Worm (Caenorhabditis elegans) whole organism, L4 larva: ENCODE data around the gene gcy-23.
"Not testable (repeated sequence)": the region's sequence is repeated elsewhere in the genome, so short reads cannot be mapped to it uniquely, and the experiment has no call there.

ENCODE experiments used
- F10B5.3 ChIP-seq: sonication (generic microtip); optimal IDR thresholded peaks from 2 replicates; lab custom pipeline; 2016; ENCODE audit warnings: mild to moderate bottlenecking, missing genetic modification characterization, missing compliant biosample characterization
- F44E2.7 ChIP-seq: fragments of 200-800 bp; sonication (Bioruptor generic); IDR thresholded peaks from 2 replicates; pipeline ENCODE4 v2.1.2; 2022; ENCODE audit warnings: missing genetic modification characterization, missing compliant biosample characterization
- R02D3.7 ChIP-seq: fragments of 150-350 bp; sonication (generic microtip); optimal IDR thresholded peaks from 3 replicates; lab custom pipeline; 2014; ENCODE audit warnings: missing biosample characterization, missing genetic modification characterization
- Y5F2A.4 ChIP-seq: fragments of 200-800 bp; sonication (Bioruptor generic); optimal IDR thresholded peaks from 2 replicates; lab custom pipeline; 2018; ENCODE audit warnings: mild to moderate bottlenecking, missing genetic modification characterization, missing compliant biosample characterization
- Y75B8A.6 ChIP-seq: fragments of 200-800 bp; sonication (Bioruptor generic); IDR thresholded peaks from 2 replicates; pipeline ENCODE4 v1.3.6; 2022; ENCODE audit warnings: missing genetic modification reagents, missing genetic modification characterization, missing compliant biosample characterization
- ZK546.5 ChIP-seq, 2 experiments: sonication (generic microtip); optimal IDR thresholded peaks; 2 replicates each; lab custom pipeline; 2017; ENCODE audit warnings: missing biosample characterization in 2 of 2, missing genetic modification characterization in 2 of 2
- aly-2 ChIP-seq: sonication (generic microtip); optimal IDR thresholded peaks from 2 replicates; lab custom pipeline; 2018; ENCODE audit warnings: missing biosample characterization, missing genetic modification characterization
- ceh-32 ChIP-seq: sonication (generic microtip); optimal IDR thresholded peaks from 2 replicates; lab custom pipeline; 2016; ENCODE audit warnings: mild to moderate bottlenecking, missing genetic modification characterization, missing compliant biosample characterization; ENCODE audit not compliant: poor library complexity
- daf-12 ChIP-seq: fragments of 150-350 bp; optimal IDR thresholded peaks from 2 replicates; lab custom pipeline; 2014; ENCODE audit warnings: missing biosample characterization, missing genetic modification reagents, missing genetic modification characterization
- daf-8 ChIP-seq: fragments of 200-800 bp; sonication (Bioruptor generic); IDR thresholded peaks from 2 replicates; pipeline ENCODE4 v1.3.6; 2022; ENCODE audit warnings: missing genetic modification characterization, missing compliant biosample characterization
- dmd-8 ChIP-seq: fragments of 200-800 bp; sonication (Bioruptor generic); IDR thresholded peaks from 2 replicates; pipeline ENCODE4 v1.3.6; 2022; ENCODE audit warnings: missing genetic modification characterization, missing compliant biosample characterization
- dmd-9 ChIP-seq: fragments of 200-800 bp; sonication (Bioruptor generic); IDR thresholded peaks from 2 replicates; pipeline ENCODE4 v1.3.6; 2022; ENCODE audit warnings: missing genetic modification reagents, missing genetic modification characterization, missing compliant biosample characterization
- dpl-1 ChIP-seq: fragments of 150-350 bp; optimal IDR thresholded peaks from 2 replicates; lab custom pipeline; 2014; ENCODE audit warnings: missing biosample characterization, missing genetic modification reagents, missing genetic modification characterization
- egl-43 ChIP-seq: fragments of 200-800 bp; sonication (Bioruptor generic); IDR thresholded peaks from 2 replicates; pipeline ENCODE4 v1.3.6; 2022; ENCODE audit warnings: missing genetic modification reagents, missing genetic modification characterization, missing compliant biosample characterization
- fos-1 ChIP-seq: fragments of 150-350 bp; optimal IDR thresholded peaks from 2 replicates; lab custom pipeline; 2014; ENCODE audit warnings: missing biosample characterization, missing genetic modification characterization
- hif-1 ChIP-seq, 2 experiments: sonication (generic microtip); optimal IDR thresholded peaks; 2 replicates each; lab custom pipeline; 2016 to 2017; ENCODE audit warnings: missing compliant biosample characterization in 2 of 2, missing genetic modification characterization in 2 of 2, missing genetic modification reagents in 2 of 2, missing genotype in 2 of 2, mild to moderate bottlenecking in 1 of 2
- hlh-30 ChIP-seq: sonication (generic microtip); optimal IDR thresholded peaks from 2 replicates; lab custom pipeline; 2017; ENCODE audit warnings: antibody characterized with exemption, mild to moderate bottlenecking, missing genetic modification characterization, missing compliant biosample characterization; ENCODE audit not compliant: insufficient read depth
- lim-7 ChIP-seq: fragments of 200-800 bp; sonication (Bioruptor generic); IDR thresholded peaks from 2 replicates; pipeline ENCODE4 v1.3.6; 2022; ENCODE audit warnings: missing genetic modification characterization, missing compliant biosample characterization
- lin-1 ChIP-seq: fragments of 200-800 bp; sonication (Bioruptor generic); IDR thresholded peaks from 2 replicates; pipeline ENCODE4 v1.3.6; 2022; ENCODE audit warnings: missing genetic modification reagents, missing genetic modification characterization, missing compliant biosample characterization
- lin-13 ChIP-seq: fragments of 150-350 bp; optimal IDR thresholded peaks from 2 replicates; lab custom pipeline; 2014; ENCODE audit warnings: missing biosample characterization, missing genetic modification reagents, missing genetic modification characterization
- lin-29 ChIP-seq: fragments of 200-800 bp; sonication (Bioruptor generic); IDR thresholded peaks from 2 replicates; pipeline ENCODE4 v1.3.6; 2022; ENCODE audit warnings: missing genetic modification reagents, missing genetic modification characterization, missing compliant biosample characterization
- lir-3 ChIP-seq: sonication (generic microtip); optimal IDR thresholded peaks from 2 replicates; lab custom pipeline; 2016; ENCODE audit warnings: mild to moderate bottlenecking, missing genetic modification characterization, missing compliant biosample characterization
- madf-5 ChIP-seq, 2 experiments: fragments of 200-800 bp; sonication (Bioruptor generic); IDR thresholded peaks; 2 replicates each; pipeline ENCODE4 v1.3.6; 2022; ENCODE audit warnings: missing compliant biosample characterization in 2 of 2, missing genetic modification characterization in 2 of 2
- mdt-29 ChIP-seq: fragments of 200-800 bp; sonication (Bioruptor generic); IDR thresholded peaks from 2 replicates; pipeline ENCODE4 v1.3.6; 2022; ENCODE audit warnings: missing genetic modification reagents, missing genetic modification characterization, missing compliant biosample characterization
- mxl-2 ChIP-seq: fragments of 200-800 bp; sonication (Bioruptor generic); conservative IDR thresholded peaks from 2 replicates; pipeline ENCODE4 v1.3.6; 2022; ENCODE audit warnings: missing genetic modification reagents, missing genetic modification characterization, missing compliant biosample characterization
- nhr-102 ChIP-seq: sonication (generic microtip); optimal IDR thresholded peaks from 2 replicates; lab custom pipeline; 2016; ENCODE audit warnings: mild to moderate bottlenecking, missing genetic modification characterization, moderate library complexity, missing compliant biosample characterization
- nhr-237 ChIP-seq: sonication (generic microtip); optimal IDR thresholded peaks from 2 replicates; lab custom pipeline; 2017; ENCODE audit warnings: missing biosample characterization, missing genetic modification characterization
- nhr-25 ChIP-seq: sonication (generic microtip); optimal IDR thresholded peaks from 2 replicates; lab custom pipeline; 2017; ENCODE audit warnings: missing genetic modification characterization, mild to moderate bottlenecking, missing compliant biosample characterization, antibody characterized with exemption, moderate library complexity, borderline replicate concordance; ENCODE audit not compliant: insufficient read depth
- nhr-42 ChIP-seq: fragments of 200-800 bp; sonication (Bioruptor generic); IDR thresholded peaks from 2 replicates; pipeline ENCODE4 v1.3.6; 2022; ENCODE audit warnings: missing genetic modification characterization, missing compliant biosample characterization
- nhr-6 ChIP-seq: fragments of 150-350 bp; optimal IDR thresholded peaks from 2 replicates; lab custom pipeline; 2014; ENCODE audit warnings: missing biosample characterization, missing genetic modification characterization
- php-3 ChIP-seq: fragments of 200-800 bp; sonication (Bioruptor generic); IDR thresholded peaks from 2 replicates; pipeline ENCODE4 v1.3.6; 2022; ENCODE audit warnings: missing genetic modification reagents, missing genetic modification characterization, missing compliant biosample characterization
- saeg-2 ChIP-seq: fragments of 200-800 bp; sonication (Bioruptor generic); IDR thresholded peaks from 2 replicates; pipeline ENCODE4 v1.3.6; 2022; ENCODE audit warnings: missing genetic modification reagents, missing genetic modification characterization, missing compliant biosample characterization
- sdz-12 ChIP-seq: fragments of 200-800 bp; sonication (Bioruptor generic); optimal IDR thresholded peaks from 2 replicates; lab custom pipeline; 2018; ENCODE audit warnings: mild to moderate bottlenecking, missing genetic modification characterization, missing compliant biosample characterization
- set-16 ChIP-seq: fragments of 200-800 bp; sonication (Bioruptor generic); IDR thresholded peaks from 2 replicates; pipeline ENCODE4 v1.3.6; 2022; ENCODE audit warnings: missing genetic modification reagents, missing genetic modification characterization, missing compliant biosample characterization
- tra-1 ChIP-seq: fragments of 200-800 bp; sonication (Bioruptor generic); IDR thresholded peaks from 2 replicates; pipeline ENCODE4 v1.3.6; 2022; ENCODE audit warnings: missing genetic modification reagents, missing genetic modification characterization, missing compliant biosample characterization
- unc-130 ChIP-seq: sonication (generic microtip); optimal IDR thresholded peaks from 2 replicates; lab custom pipeline; 2016; ENCODE audit warnings: missing genetic modification reagents, missing genetic modification characterization, missing compliant biosample characterization
- zag-1 ChIP-seq: fragments of 150-350 bp; optimal IDR thresholded peaks from 2 replicates; lab custom pipeline; 2014; ENCODE audit warnings: missing biosample characterization, missing genetic modification characterization

Gene gcy-23

DNA sequence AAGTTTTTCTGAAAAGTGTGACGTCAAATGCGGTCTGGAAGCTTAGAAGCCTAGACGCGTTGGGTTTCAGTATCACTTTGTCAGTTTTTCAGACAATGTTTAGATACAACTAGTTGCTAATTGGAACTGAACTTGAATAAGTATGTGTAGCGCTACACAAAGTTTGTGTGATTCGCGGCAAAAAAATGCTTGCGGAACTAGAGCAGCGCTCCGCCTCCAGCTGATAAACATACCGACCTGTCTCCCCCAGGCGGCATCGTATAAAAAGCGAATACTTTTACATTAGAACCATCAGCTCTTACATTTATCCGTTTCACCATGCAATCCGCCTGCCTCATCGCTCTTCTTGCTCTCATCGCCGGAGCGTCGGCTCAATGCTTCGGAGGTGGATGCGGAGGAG, 14.6 kb upstream of the gcy-23 start, which contains the start of gene idpp-12:
idpp-12 (plus strand) TSS at position 301 of the 400 bp plus-strand sequence.
- not testable (repeated sequence) for TF ChIP-seq dmd-8 (GFP tag; lab: Robert Waterston, UW); nhr-102 (tag; lab: Kevin White, UChicago); unc-130 (GFP tag; lab: Kevin White, UChicago)

- 0 out of 2 replicates have a peak, but pooled peaks have one; percentile 7 for TF ChIP-seq set-16
Measured at ce11 chrIV:3302058-3302457, 12.9 kb upstream of the gcy-23 start, which contains the start of gene W08E12.4. W08E12.4 (plus strand) TSS chrIV:3302358.

DNA sequence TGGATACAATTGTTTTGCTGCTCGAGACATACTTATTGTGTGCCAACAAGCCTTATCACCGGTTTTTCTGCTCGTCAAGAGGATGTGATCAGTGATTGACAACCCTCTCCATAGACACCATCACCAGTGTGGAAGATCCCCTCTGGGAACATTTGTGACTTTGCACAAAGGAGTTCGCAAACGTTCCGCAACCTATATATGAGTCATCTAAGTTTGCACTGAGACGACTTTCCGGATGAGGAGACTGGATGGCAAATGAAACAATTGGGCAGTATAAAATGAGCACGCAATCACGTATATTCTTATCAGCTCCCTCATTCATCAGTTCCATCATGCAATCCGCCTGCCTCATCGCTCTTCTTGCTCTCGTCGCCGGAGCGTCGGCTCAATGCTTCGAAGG, 11.4 kb upstream of the gcy-23 start, which contains the start of gene W08E12.5:
W08E12.5 (plus strand) TSS at position 301 of the 400 bp plus-strand sequence.
- TF ChIP-seq lim-7 (GFP tag; lab: Robert Waterston, UW), result no peak
- TF ChIP-seq nhr-6, result no peak
- TF ChIP-seq aly-2 (tag; lab: Kevin White, UChicago), result no peak
- no peak for TF ChIP-seq mxl-2
- no peak for TF ChIP-seq dpl-1
- TF ChIP-seq R02D3.7, result no peak
- no peak for TF ChIP-seq daf-12
- TF ChIP-seq F10B5.3, result no peak
- no peak for TF ChIP-seq lir-3 (tag; lab: Kevin White, UChicago)

DNA sequence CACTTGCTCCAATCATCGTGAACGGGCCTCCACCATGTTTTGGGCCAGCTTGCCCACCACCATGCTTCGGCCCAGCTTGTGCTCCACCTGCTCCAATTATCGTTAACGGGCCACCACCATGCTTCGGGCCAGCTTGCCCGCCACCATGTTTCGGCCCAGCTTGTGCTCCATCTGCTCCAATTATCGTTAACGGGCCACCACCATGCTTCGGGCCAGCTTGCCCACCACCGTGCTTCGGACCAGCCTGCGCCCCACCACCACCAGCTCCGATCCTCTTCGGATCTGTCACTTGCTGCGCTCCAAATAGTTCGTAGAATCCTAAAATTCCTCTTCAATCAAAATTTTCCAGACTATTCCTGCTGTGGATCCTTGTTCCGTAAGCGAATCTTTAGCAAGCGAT, 10.1 kb upstream of the gcy-23 start:
- TF ChIP-seq ZK546.5 (tag; optimal IDR thresholded peaks at IDR 0.05; lab: Kevin White, UChicago) (no peak), dmd-8 (GFP tag; lab: Robert Waterston, UW) (0 out of 2 replicates have a peak, but pooled peaks have one; percentile 12), nhr-42 (GFP tag; lab: Robert Waterston, UW) (no peak), egl-43 (GFP tag; lab: Robert Waterston, UW) (0 out of 2 replicates have a peak, but pooled peaks have one; percentile 17), tra-1 (GFP tag; lab: Robert Waterston, UW) (0 out of 2 replicates have a peak, but pooled peaks have one; percentile 21), dmd-9 (GFP tag; lab: Robert Waterston, UW) (no peak), php-3 (GFP tag; lab: Robert Waterston, UW) (no peak), set-16 (peak; percentile 88)

DNA sequence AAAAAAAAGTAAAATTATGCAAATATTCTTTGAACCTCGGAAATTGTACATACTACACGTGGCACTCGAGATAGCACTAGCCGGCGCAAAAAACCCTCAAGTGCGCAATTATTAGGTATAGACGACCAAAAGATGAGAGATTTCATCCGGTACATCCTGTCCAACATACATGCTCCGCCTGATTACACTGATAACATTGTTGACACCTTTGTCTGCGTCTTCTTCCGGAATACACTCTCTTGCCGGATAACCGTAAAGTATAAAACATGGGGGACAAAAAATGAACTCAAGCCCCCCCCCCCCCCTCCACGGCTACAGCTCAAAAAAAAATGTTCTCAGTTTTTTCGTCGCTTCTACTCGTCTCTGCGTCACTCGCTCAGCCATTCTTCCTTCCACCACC, 9.2 kb upstream of the gcy-23 start, which contains the start of gene W08E12.6:
W08E12.6 (plus strand) TSS at position 301 of the 400 bp plus-strand sequence.
- no peak for TF ChIP-seq daf-8 (GFP tag; lab: Robert Waterston, UW)
- no peak for TF ChIP-seq ceh-32
- 0 out of 2 replicates have a peak, but pooled peaks have one; percentile 8 for TF ChIP-seq set-16

ce11 chrIV:3296578-3297549, 7.7 kb upstream of the gcy-23 start:
- TF ChIP-seq lin-13, result no peak
- no peak for TF ChIP-seq nhr-42 (GFP tag; lab: Robert Waterston, UW)
- TF ChIP-seq lin-29 (GFP tag; lab: Robert Waterston, UW), result no peak
- TF ChIP-seq hif-1 (tag; optimal IDR thresholded peaks at IDR 0.05; lab: Kevin White, UChicago), result no peak
- 0 out of 4 replicates have a peak, but pooled peaks of 1 of the 2 experiments have one; percentile 12 for TF ChIP-seq madf-5 (GFP tag; IDR thresholded peaks at IDR 0.05; lab: Robert Waterston, UW)
- TF ChIP-seq nhr-237 (tag; lab: Kevin White, UChicago), result no peak
- no peak for TF ChIP-seq mxl-2
- TF ChIP-seq mdt-29 (GFP tag; lab: Robert Waterston, UW), result no peak
- no peak for TF ChIP-seq lin-1 (GFP tag; lab: Robert Waterston, UW)
- TF ChIP-seq F44E2.7 (GFP tag; lab: Robert Waterston, UW), result no peak
- no peak for TF ChIP-seq lir-3 (tag; lab: Kevin White, UChicago)
- TF ChIP-seq saeg-2, result no peak
- no peak for TF ChIP-seq ZK546.5 (tag; optimal IDR thresholded peaks at IDR 0.05; lab: Kevin White, UChicago)
- peak; percentile 10 for TF ChIP-seq sdz-12 (GFP tag; lab: Kevin White, UChicago)
- no peak for TF ChIP-seq fos-1 (tag; lab: Kevin White, UChicago)
- TF ChIP-seq nhr-25 (tag; lab: Kevin White, UChicago), result no peak
- TF ChIP-seq Y75B8A.6 (GFP tag; lab: Robert Waterston, UW), result no peak
- no peak for TF ChIP-seq lim-7 (GFP tag; lab: Robert Waterston, UW)
- no peak for TF ChIP-seq hlh-30 (tag; lab: Kevin White, UChicago)
- TF ChIP-seq zag-1 (tag; lab: Kevin White, UChicago), result no peak
- TF ChIP-seq Y5F2A.4 (GFP tag; lab: Kevin White, UChicago), result peak; percentile 15
